Fruit fly (Drosophila melanogaster): ENCODE measurements around the gene nompC.

dm6 chr2L:5348591-5348990 is 2.6 kb downstream of the nompC start:
- no peak for TF ChIP-seq Myc (optimal IDR thresholded peaks at IDR 0.05)
- TF ChIP-seq HLH106 (tag; optimal IDR thresholded peaks at IDR 0.05): no peak
- TF ChIP-seq h (GFP tag; optimal IDR thresholded peaks at IDR 0.05): no peak
- no peak for TF ChIP-seq OdsH (GFP tag; optimal IDR thresholded peaks at IDR 0.05)
- no peak for TF ChIP-seq br (GFP tag; optimal IDR thresholded peaks at IDR 0.05)
- no peak for TF ChIP-seq Jra (GFP tag; optimal IDR thresholded peaks at IDR 0.05)
- no peak for TF ChIP-seq psq (GFP tag; optimal IDR thresholded peaks at IDR 0.05)
- no peak for TF ChIP-seq GATAd (GFP tag; optimal IDR thresholded peaks at IDR 0.05)
- TF ChIP-seq jim (GFP tag; optimal IDR thresholded peaks at IDR 0.05): no peak
- no peak for TF ChIP-seq pan (optimal IDR thresholded peaks at IDR 0.05)
- TF ChIP-seq dl (GFP tag; optimal IDR thresholded peaks at IDR 0.05; ENCODE audit: insufficient read depth in 1 of 2, partially characterized antibody in 2 of 2): no peak
